Worm (Caenorhabditis elegans) whole organism, L4 larva: ENCODE data around the gene C05E4.12.

Source experiments
- ceh-28 ChIP-seq: fragments of 150-350 bp; optimal IDR thresholded peaks from 2 replicates; lab custom pipeline; 2014; ENCODE audit warnings: missing biosample characterization, missing genetic modification reagents, missing genetic modification characterization
- nhr-237 ChIP-seq: sonication (generic microtip); optimal IDR thresholded peaks from 2 replicates; lab custom pipeline; 2017; ENCODE audit warnings: missing biosample characterization, missing genetic modification characterization
- pha-4 ChIP-seq, 2 experiments: fragments of 150-350 bp in 1 of 2; fragments of 200-800 bp in 1 of 2; sonication (Bioruptor generic) in 1 of 2; IDR thresholded peaks in 1 of 2; optimal IDR thresholded peaks in 1 of 2; 2 replicates each; pipeline versions ENCODE4 v1.3.6 to Lab custom; 2014 to 2022; ENCODE audit warnings: missing genetic modification characterization in 2 of 2, missing genetic modification reagents in 2 of 2, missing biosample characterization in 1 of 2, missing compliant biosample characterization in 1 of 2
- zag-1 ChIP-seq: fragments of 150-350 bp; optimal IDR thresholded peaks from 2 replicates; lab custom pipeline; 2014; ENCODE audit warnings: missing biosample characterization, missing genetic modification characterization

DNA sequence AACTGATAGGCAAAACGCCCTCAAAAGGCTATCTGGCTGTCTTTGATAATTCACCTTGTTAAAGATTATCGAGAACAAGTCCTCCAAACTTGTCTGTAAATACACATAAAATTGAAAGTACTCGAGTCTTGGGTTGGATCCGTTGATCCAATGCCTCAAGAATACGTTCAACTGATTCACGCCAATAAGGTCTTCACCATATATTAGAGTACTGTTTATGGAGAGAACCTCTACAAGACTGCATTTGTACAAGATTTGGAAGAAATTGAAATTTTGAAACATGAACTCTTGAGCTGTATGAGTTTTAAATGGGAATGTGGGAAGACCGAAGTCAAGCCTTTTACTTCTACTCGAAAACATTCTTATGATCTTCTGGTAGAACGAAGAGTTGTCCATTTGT is 38.9 kb downstream of the C05E4.12 start:
- TF ChIP-seq nhr-237 (tag; lab: Kevin White, UChicago) (no peak), pha-4 (GFP tag; IDR thresholded peaks at IDR 0.05; lab: Robert Waterston, UW) (no peak), pha-4 (tag; optimal IDR thresholded peaks at IDR 0.05; lab: Kevin White, UChicago) (no peak), zag-1 (tag; lab: Kevin White, UChicago) (no peak), ceh-28 (tag; lab: Kevin White, UChicago) (no peak)
